Fruit fly (Drosophila melanogaster) whole organism, embryonic: Measurements from ENCODE around the gene dls.

Source experiments
- Blimp-1 ChIP-seq: fragments of 200-800 bp; sonication (Bioruptor generic); optimal IDR thresholded peaks from 3 replicates; lab custom pipeline; 2018; ENCODE audit warnings: missing biosample characterization, missing genetic modification characterization, mild to moderate bottlenecking, moderate library complexity, missing genetic modification reagents
- CG10267 ChIP-seq: fragments of 200-800 bp; sonication (Bioruptor generic); optimal IDR thresholded peaks from 2 replicates; lab custom pipeline; 2018; ENCODE audit warnings: missing biosample characterization, mild to moderate bottlenecking, missing genetic modification characterization, moderate library complexity
- CG10959 ChIP-seq: fragments of 200-800 bp; sonication (Bioruptor generic); IDR thresholded peaks from 2 replicates; pipeline ENCODE4 v1.3.6; 2022; ENCODE audit warnings: missing biosample characterization, missing genetic modification characterization
- CG11247 ChIP-seq: fragments of 200-800 bp; sonication (Bioruptor generic); IDR thresholded peaks from 2 replicates; pipeline ENCODE4 v1.3.6; 2022; ENCODE audit warnings: missing biosample characterization, missing genetic modification characterization
- CG11398 ChIP-seq: fragments of 200-800 bp; sonication (Bioruptor generic); optimal IDR thresholded peaks from 2 replicates; lab custom pipeline; 2016; ENCODE audit warnings: missing biosample characterization, missing genetic modification characterization
- CG12219 ChIP-seq: fragments of 200-800 bp; sonication (Bioruptor generic); optimal IDR thresholded peaks from 3 replicates; lab custom pipeline; 2018; ENCODE audit warnings: missing biosample characterization, mild to moderate bottlenecking, missing genetic modification characterization
- CG13624 ChIP-seq: fragments of 200-800 bp; sonication (Bioruptor generic); optimal IDR thresholded peaks from 2 replicates; lab custom pipeline; 2016; ENCODE audit warnings: missing biosample characterization, missing genetic modification characterization
- CG13894 ChIP-seq: fragments of 200-800 bp; sonication (Bioruptor generic); optimal IDR thresholded peaks from 3 replicates; lab custom pipeline; 2018; ENCODE audit warnings: missing biosample characterization, mild to moderate bottlenecking, missing genetic modification characterization, moderate library complexity
- CG1647 ChIP-seq: fragments of 200-800 bp; sonication (Bioruptor generic); optimal IDR thresholded peaks from 3 replicates; lab custom pipeline; 2016; ENCODE audit warnings: missing biosample characterization, missing genetic modification characterization
- CG18599 ChIP-seq: fragments of 200-800 bp; sonication (Bioruptor generic); optimal IDR thresholded peaks from 3 replicates; lab custom pipeline; 2017; ENCODE audit warnings: missing biosample characterization, missing genetic modification characterization, mild to moderate bottlenecking, moderate library complexity, missing genetic modification reagents
- CG31388 ChIP-seq: fragments of 200-800 bp; sonication (Bioruptor generic); optimal IDR thresholded peaks from 2 replicates; lab custom pipeline; 2016; ENCODE audit warnings: missing biosample characterization, missing genetic modification characterization
- CG34376 ChIP-seq: fragments of 200-800 bp; sonication (Bioruptor generic); optimal IDR thresholded peaks from 2 replicates; lab custom pipeline; 2018; ENCODE audit warnings: missing biosample characterization, mild to moderate bottlenecking, missing genetic modification characterization
- CG4404 ChIP-seq: fragments of 200-800 bp; sonication (Bioruptor generic); IDR thresholded peaks from 2 replicates; pipeline ENCODE4 v1.3.6; 2022; ENCODE audit warnings: missing biosample characterization, missing genetic modification characterization
- CG6765 ChIP-seq: fragments of 200-800 bp; sonication (Bioruptor generic); optimal IDR thresholded peaks from 3 replicates; lab custom pipeline; 2017; ENCODE audit warnings: missing biosample characterization, mild to moderate bottlenecking, missing genetic modification characterization
- CG7556 ChIP-seq: fragments of 200-800 bp; sonication (Bioruptor generic); optimal IDR thresholded peaks from 2 replicates; lab custom pipeline; 2017; ENCODE audit warnings: missing biosample characterization, mild to moderate bottlenecking, missing genetic modification characterization
- CG7963 ChIP-seq: fragments of 200-800 bp; sonication (Bioruptor generic); IDR thresholded peaks from 3 replicates; pipeline ENCODE4 v1.3.6; 2022; ENCODE audit warnings: missing biosample characterization, missing genetic modification characterization; ENCODE audit not compliant: partially characterized antibody
- CG8924 ChIP-seq: fragments of 200-800 bp; optimal IDR thresholded peaks from 3 replicates; lab custom pipeline; 2019; ENCODE audit warnings: missing biosample characterization, mild to moderate bottlenecking, missing genetic modification characterization, moderate library complexity
- CG9727 ChIP-seq: fragments of 200-800 bp; sonication (Bioruptor generic); optimal IDR thresholded peaks from 3 replicates; lab custom pipeline; 2017; ENCODE audit warnings: missing biosample characterization, mild to moderate bottlenecking, missing genetic modification characterization
- Chrac-16 ChIP-seq: fragments of 200-800 bp; sonication (Bioruptor generic); optimal IDR thresholded peaks from 3 replicates; lab custom pipeline; 2016; ENCODE audit warnings: missing biosample characterization, missing genetic modification characterization
- D ChIP-seq, 2 experiments: fragments of 200-800 bp in 1 of 2; fragments of >200 bp in 1 of 2; sonication (Bioruptor generic) in 1 of 2; optimal IDR thresholded peaks; 2 replicates in 1 of 2; 3 replicates in 1 of 2; lab custom pipeline; 2017; ENCODE audit warnings: mild to moderate bottlenecking in 1 of 2, missing biosample characterization in 1 of 2, missing genetic modification characterization in 1 of 2, missing genetic modification reagents in 1 of 2
- D19B ChIP-seq: fragments of 200-800 bp; sonication (Bioruptor generic); optimal IDR thresholded peaks from 2 replicates; lab custom pipeline; 2017; ENCODE audit warnings: missing biosample characterization, mild to moderate bottlenecking, missing genetic modification characterization
- Drgx ChIP-seq: fragments of 200-800 bp; sonication (Bioruptor generic); IDR thresholded peaks from 2 replicates; pipeline ENCODE4 v1.3.6; 2022; ENCODE audit warnings: missing biosample characterization, missing genetic modification characterization
- HLH4C ChIP-seq: fragments of 200-800 bp; sonication (Bioruptor generic); IDR thresholded peaks from 3 replicates; pipeline ENCODE4 v1.3.6; 2022; ENCODE audit warnings: missing biosample characterization, missing genetic modification characterization; ENCODE audit not compliant: partially characterized antibody
- Hand ChIP-seq: fragments of 200-800 bp; sonication (Bioruptor generic); optimal IDR thresholded peaks from 2 replicates; lab custom pipeline; 2017; ENCODE audit warnings: mild to moderate bottlenecking, missing biosample characterization, missing genetic modification reagents, missing genetic modification characterization
- Lhr ChIP-seq: fragments of 200-800 bp; sonication (Bioruptor generic); optimal IDR thresholded peaks from 3 replicates; lab custom pipeline; 2017; ENCODE audit warnings: mild to moderate bottlenecking, missing biosample characterization, missing genetic modification reagents, missing genetic modification characterization
- NfI ChIP-seq: fragments of 200-800 bp; sonication (Bioruptor generic); optimal IDR thresholded peaks from 3 replicates; lab custom pipeline; 2018; ENCODE audit warnings: missing biosample characterization, mild to moderate bottlenecking, missing genetic modification characterization, moderate library complexity
- Pdp1 ChIP-seq, 2 experiments: fragments of 200-800 bp; sonication (Bioruptor generic); optimal IDR thresholded peaks; 3 replicates each; lab custom pipeline; 2016; ENCODE audit warnings: missing biosample characterization in 2 of 2, missing genetic modification characterization in 2 of 2, mild to moderate bottlenecking in 1 of 2, moderate library complexity in 1 of 2
- Stat92E ChIP-seq, 3 experiments: fragments of >200 bp in 2 of 3; fragments of 200-800 bp in 1 of 3; sonication (Bioruptor generic) in 1 of 3; optimal IDR thresholded peaks; 2 replicates each; lab custom pipeline; 2017 to 2019; ENCODE audit warnings: missing biosample characterization in 3 of 3, missing genetic modification characterization in 3 of 3, mild to moderate bottlenecking in 1 of 3, moderate library complexity in 1 of 3
- ase ChIP-seq: fragments of 200-800 bp; sonication (Bioruptor generic); IDR thresholded peaks from 3 replicates; pipeline ENCODE4 v1.3.6; 2022; ENCODE audit warnings: missing biosample characterization, missing genetic modification characterization
- cato ChIP-seq: fragments of 200-800 bp; sonication (Bioruptor generic); optimal IDR thresholded peaks from 2 replicates; lab custom pipeline; 2016; ENCODE audit warnings: missing biosample characterization, missing genetic modification characterization, borderline replicate concordance
- crc ChIP-seq: fragments of 200-800 bp; sonication (Bioruptor generic); optimal IDR thresholded peaks from 2 replicates; lab custom pipeline; 2016; ENCODE audit warnings: missing biosample characterization, missing genetic modification characterization
- crp ChIP-seq, 2 experiments: fragments of 200-800 bp; sonication (Bioruptor generic); optimal IDR thresholded peaks; 2 replicates in 1 of 2; 3 replicates in 1 of 2; lab custom pipeline; 2017; ENCODE audit warnings: missing biosample characterization in 2 of 2, missing genetic modification characterization in 2 of 2, mild to moderate bottlenecking in 1 of 2, moderate library complexity in 1 of 2
- dm ChIP-seq: fragments of 200-800 bp; sonication (Bioruptor generic); optimal IDR thresholded peaks from 3 replicates; lab custom pipeline; 2016; ENCODE audit warnings: missing biosample characterization, missing genetic modification characterization
- dmrt99B ChIP-seq: fragments of 200-800 bp; sonication (Bioruptor generic); optimal IDR thresholded peaks from 2 replicates; lab custom pipeline; 2018; ENCODE audit warnings: missing biosample characterization, mild to moderate bottlenecking, missing genetic modification characterization, moderate library complexity
- dysf ChIP-seq: fragments of 200-800 bp; sonication (Bioruptor generic); IDR thresholded peaks from 3 replicates; pipeline ENCODE4 v1.3.6; 2022; ENCODE audit warnings: missing biosample characterization, missing genetic modification characterization
- ftz-f1 ChIP-seq: fragments of 200-800 bp; sonication (Bioruptor generic); optimal IDR thresholded peaks from 2 replicates; lab custom pipeline; 2016; ENCODE audit warnings: missing biosample characterization, missing genetic modification characterization
- ham ChIP-seq: fragments of 200-800 bp; sonication (Bioruptor generic); IDR thresholded peaks from 2 replicates; pipeline ENCODE4 v1.3.6; 2022; ENCODE audit warnings: missing biosample characterization, missing genetic modification characterization
- jigr1 ChIP-seq: fragments of 200-800 bp; sonication (Bioruptor generic); IDR thresholded peaks from 3 replicates; pipeline ENCODE4 v1.3.6; 2022; ENCODE audit warnings: missing biosample characterization, missing genetic modification characterization
- klu ChIP-seq: fragments of 200-800 bp; sonication (Bioruptor generic); IDR thresholded peaks from 2 replicates; pipeline ENCODE4 v1.3.6; 2022; ENCODE audit warnings: missing biosample characterization, missing genetic modification characterization
- nmo ChIP-seq: fragments of 200-800 bp; sonication (Bioruptor generic); optimal IDR thresholded peaks from 2 replicates; lab custom pipeline; 2018; ENCODE audit warnings: missing biosample characterization, mild to moderate bottlenecking, missing genetic modification characterization, moderate library complexity
- pita ChIP-seq: fragments of 200-800 bp; sonication (Bioruptor generic); optimal IDR thresholded peaks from 2 replicates; lab custom pipeline; 2017; ENCODE audit warnings: missing biosample characterization, mild to moderate bottlenecking, missing genetic modification characterization
- rib ChIP-seq: fragments of 200-800 bp; sonication (Bioruptor generic); IDR thresholded peaks from 2 replicates; pipeline ENCODE4 v1.3.6; 2022; ENCODE audit warnings: missing biosample characterization, missing genetic modification characterization
- schlank ChIP-seq: fragments of 200-800 bp; sonication (Bioruptor generic); optimal IDR thresholded peaks from 2 replicates; lab custom pipeline; 2018; ENCODE audit warnings: missing biosample characterization, mild to moderate bottlenecking, missing genetic modification characterization
- sd ChIP-seq: fragments of 200-800 bp; sonication (Bioruptor generic); optimal IDR thresholded peaks from 3 replicates; lab custom pipeline; 2018; ENCODE audit warnings: missing biosample characterization, mild to moderate bottlenecking, missing genetic modification characterization, moderate library complexity
- sim ChIP-seq: fragments of 200-800 bp; sonication (Bioruptor generic); IDR thresholded peaks from 2 replicates; pipeline ENCODE4 v1.3.6; 2022; ENCODE audit warnings: missing biosample characterization, missing genetic modification characterization
- sisA ChIP-seq: fragments of 200-800 bp; sonication (Bioruptor generic); IDR thresholded peaks from 2 replicates; pipeline ENCODE4 v1.3.6; 2022; ENCODE audit warnings: missing biosample characterization, missing genetic modification characterization
- sna ChIP-seq: fragments of 200-800 bp; sonication (Bioruptor generic); IDR thresholded peaks from 2 replicates; pipeline ENCODE4 v1.3.6; 2022; ENCODE audit warnings: missing biosample characterization, missing genetic modification characterization; ENCODE audit not compliant: partially characterized antibody
- tx ChIP-seq: fragments of 200-800 bp; sonication (Bioruptor generic); optimal IDR thresholded peaks from 2 replicates; lab custom pipeline; 2016; ENCODE audit warnings: missing biosample characterization, missing genetic modification characterization

Gene dls

DNA sequence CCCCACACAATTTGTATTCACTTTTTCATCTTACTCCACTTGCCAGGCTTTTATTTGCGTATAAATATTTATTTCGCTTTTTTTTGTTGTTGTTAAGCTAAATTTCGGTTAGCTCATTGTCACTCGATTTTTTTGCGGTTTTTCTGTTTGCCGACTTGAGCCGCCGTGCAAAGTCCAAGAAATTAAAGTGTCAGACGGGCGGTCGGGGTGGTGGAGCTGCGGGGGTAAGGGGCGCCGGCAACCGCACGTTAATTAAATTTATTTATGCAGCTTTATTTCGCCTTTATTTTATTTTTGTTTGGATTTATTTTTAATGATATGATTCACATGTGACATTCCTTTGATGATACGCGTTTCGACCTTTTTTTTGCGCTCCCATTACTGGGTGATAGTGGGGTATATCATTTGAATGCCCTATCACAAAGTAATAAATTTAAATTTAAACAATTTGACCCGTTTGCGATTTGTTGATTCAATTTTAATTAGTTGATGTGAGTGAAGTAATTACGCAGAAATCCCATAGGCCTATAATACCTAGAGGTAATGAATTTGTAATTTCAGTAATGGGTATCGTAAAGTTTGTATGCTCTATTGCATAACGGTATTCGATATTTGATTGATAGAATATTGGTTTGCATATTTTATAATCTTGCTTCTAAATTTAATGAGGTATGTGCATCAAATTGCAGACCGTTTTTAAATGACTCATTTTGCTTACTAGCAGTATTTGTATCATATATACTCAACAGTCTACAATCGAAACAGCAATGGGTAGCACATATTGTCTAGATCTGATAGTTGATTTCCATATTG, 35.6 kb upstream of the dls start (continued):
- TF ChIP-seq Lhr (GFP tag; lab: Kevin White, UChicago) (no peak), cato (GFP tag; lab: Kevin White, UChicago) (no peak), sisA (no peak), CG1647 (GFP tag; lab: Kevin White, UChicago) (no peak), sim (no peak), CG13624 (GFP tag; lab: Kevin White, UChicago) (peak; percentile 60), CG6765 (GFP tag; lab: Kevin White, UChicago) (no peak), D19B (GFP tag; lab: Kevin White, UChicago) (peak; percentile 90), klu (no peak), CG8924 (tag; lab: Kevin White, UChicago) (peak; percentile 36), NfI (GFP tag; lab: Kevin White, UChicago) (peak; percentile 38), CG18599 (peak; percentile 9), HLH4C (GFP tag; lab: Robert Waterston, UW) (no peak), CG12219 (GFP tag; lab: Kevin White, UChicago) (no peak), crp (GFP tag; optimal IDR thresholded peaks at IDR 0.05; lab: Kevin White, UChicago) (no peak), dm (GFP tag; lab: Kevin White, UChicago) (no peak), ftz-f1 (GFP tag; lab: Kevin White, UChicago) (no peak), ase (GFP tag; lab: Robert Waterston, UW) (no peak), nmo (GFP tag; lab: Kevin White, UChicago) (peak; percentile 26), CG31388 (GFP tag; lab: Kevin White, UChicago) (no peak), jigr1 (no peak), Stat92E (GFP tag; optimal IDR thresholded peaks at IDR 0.05; lab: Kevin White, UChicago) (peak in 1 of 3 experiments; percentile 75), Hand (GFP tag; lab: Kevin White, UChicago) (no peak), Drgx (GFP tag; lab: Robert Waterston, UW) (no peak), CG34376 (GFP tag; lab: Kevin White, UChicago) (no peak), sd (peak; percentile 40), CG7556 (GFP tag; lab: Kevin White, UChicago) (peak; percentile 32), dysf (GFP tag; lab: Robert Waterston, UW) (peak; percentile 68), Blimp-1 (GFP tag; lab: Kevin White, UChicago) (no peak), CG7963 (GFP tag; lab: Robert Waterston, UW) (no peak), CG10959 (GFP tag; lab: Robert Waterston, UW) (no peak), CG10267 (tag; lab: Kevin White, UChicago) (no peak), CG9727 (GFP tag; lab: Kevin White, UChicago) (peak; percentile 31), ham (GFP tag; lab: Robert Waterston, UW) (no peak), Pdp1 (GFP tag; optimal IDR thresholded peaks at IDR 0.05; lab: Kevin White, UChicago) (peak; percentile 54 to 67), CG11247 (GFP tag; lab: Robert Waterston, UW) (peak; percentile 45; the same call in 1 of the 2 replicates), sna (GFP tag; lab: Robert Waterston, UW) (no peak), rib (peak; percentile 66; the same call in 1 of the 2 replicates), Chrac-16 (GFP tag; lab: Kevin White, UChicago) (peak; percentile 39), schlank (tag; lab: Kevin White, UChicago) (no peak), pita (no peak), D (optimal IDR thresholded peaks at IDR 0.05; lab: Kevin White, UChicago) (no peak), D (GFP tag; optimal IDR thresholded peaks at IDR 0.05; lab: Kevin White, UChicago) (no peak), CG13894 (tag; lab: Kevin White, UChicago) (no peak), tx (GFP tag; lab: Kevin White, UChicago) (peak; percentile 22), dmrt99B (tag; lab: Kevin White, UChicago) (peak; percentile 52), CG4404 (GFP tag; lab: Robert Waterston, UW) (peak; percentile 41; the same call in 1 of the 2 replicates), CG11398 (GFP tag; lab: Kevin White, UChicago) (no peak), crc (GFP tag; lab: Kevin White, UChicago) (no peak)
